Fruit fly (Drosophila melanogaster) whole organism, prepupa: Measurements from ENCODE around the gene CG31800.

Source experiments
- CG11902 ChIP-seq: fragments of 200-800 bp; sonication (Bioruptor generic); optimal IDR thresholded peaks from 3 replicates; lab custom pipeline; 2016; ENCODE audit warnings: missing biosample characterization, missing genetic modification characterization
- CG6276 ChIP-seq: fragments of 200-800 bp; sonication (Bioruptor generic); optimal IDR thresholded peaks from 2 replicates; lab custom pipeline; 2017; ENCODE audit warnings: missing biosample characterization, mild to moderate bottlenecking, missing genetic modification characterization
- Ets21C ChIP-seq: fragments of 200-800 bp; sonication (Bioruptor generic); optimal IDR thresholded peaks from 3 replicates; lab custom pipeline; 2016; ENCODE audit warnings: missing biosample characterization, missing genetic modification characterization
- Hr39 ChIP-seq: fragments of 200-800 bp; sonication (Bioruptor generic); optimal IDR thresholded peaks from 2 replicates; lab custom pipeline; 2016; ENCODE audit warnings: missing biosample characterization, missing genetic modification characterization
- salr ChIP-seq, 2 experiments: fragments of 200-800 bp; sonication (Bioruptor generic); optimal IDR thresholded peaks; 3 replicates each; lab custom pipeline; 2016 to 2018; ENCODE audit warnings: missing biosample characterization in 2 of 2, missing genetic modification characterization in 2 of 2, mild to moderate bottlenecking in 1 of 2

DNA sequence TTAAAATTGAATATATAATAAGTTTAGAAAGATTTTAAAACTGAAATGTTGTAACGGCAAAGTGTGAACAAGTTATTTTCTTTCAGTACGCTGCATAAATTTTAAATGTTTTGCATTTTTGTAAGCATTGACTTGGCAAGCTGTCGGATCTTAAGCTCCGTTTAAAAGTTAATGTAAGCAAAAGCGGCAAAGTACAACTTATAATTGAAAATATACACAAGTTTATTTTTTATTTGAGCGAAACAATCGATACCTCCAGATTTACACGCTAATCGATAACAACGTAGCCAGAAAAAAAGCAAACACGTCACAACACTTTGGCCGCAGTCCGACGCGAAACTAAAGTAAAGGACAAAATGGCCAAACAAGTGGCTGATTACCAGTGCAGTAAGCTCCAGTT is 7.2 kb upstream of the CG31800 start, which contains the start of gene Catsup:
- no peak for TF ChIP-seq Ets21C (GFP tag; lab: Kevin White, UChicago)
- no peak for TF ChIP-seq Hr39 (GFP tag; lab: Kevin White, UChicago)
- TF ChIP-seq CG6276: no peak
- TF ChIP-seq CG11902 (GFP tag; lab: Kevin White, UChicago): no peak
- TF ChIP-seq salr (GFP tag; optimal IDR thresholded peaks at IDR 0.05; lab: Kevin White, UChicago): no peak
